Fruit fly (Drosophila melanogaster) whole organism, embryonic: ENCODE measurements around the gene mtTFB2.
A peak's percentile ranks its signal among the peaks of the same experiment; 100 is the strongest.

ENCODE experiments used
- B-H1 ChIP-seq: fragments of 200-800 bp; sonication (Bioruptor generic); IDR thresholded peaks from 3 replicates; pipeline ENCODE4 v1.3.6; 2022; ENCODE audit warnings: missing biosample characterization, missing genetic modification characterization
- CG10654 ChIP-seq: fragments of 200-800 bp; sonication (Bioruptor generic); optimal IDR thresholded peaks from 2 replicates; lab custom pipeline; 2016; ENCODE audit warnings: missing biosample characterization, missing genetic modification characterization
- CG10979 ChIP-seq: fragments of 200-800 bp; sonication (Bioruptor generic); optimal IDR thresholded peaks from 2 replicates; lab custom pipeline; 2018; ENCODE audit warnings: missing biosample characterization, mild to moderate bottlenecking, missing genetic modification characterization, moderate library complexity
- CG11456 ChIP-seq: fragments of 200-800 bp; sonication (Bioruptor generic); IDR thresholded peaks from 3 replicates; pipeline ENCODE4 v1.3.6; 2022; ENCODE audit warnings: missing biosample characterization, missing genetic modification characterization
- CG12236 ChIP-seq: fragments of 200-800 bp; sonication (Bioruptor generic); optimal IDR thresholded peaks from 2 replicates; lab custom pipeline; 2016; ENCODE audit warnings: missing biosample characterization, missing genetic modification characterization
- CG12744 ChIP-seq: fragments of 200-800 bp; sonication (Bioruptor generic); optimal IDR thresholded peaks from 2 replicates; lab custom pipeline; 2016; ENCODE audit warnings: missing biosample characterization, missing genetic modification characterization
- CG14710 ChIP-seq: fragments of 200-800 bp; sonication (Bioruptor generic); optimal IDR thresholded peaks from 3 replicates; lab custom pipeline; 2019; ENCODE audit warnings: missing biosample characterization, mild to moderate bottlenecking, missing genetic modification characterization, moderate library complexity
- CG17612 ChIP-seq: fragments of 200-800 bp; sonication (Bioruptor generic); IDR thresholded peaks from 2 replicates; pipeline ENCODE4 v1.3.6; 2022; ENCODE audit warnings: missing biosample characterization, missing genetic modification characterization
- CG18619 ChIP-seq: fragments of 200-800 bp; sonication (Bioruptor generic); optimal IDR thresholded peaks from 3 replicates; lab custom pipeline; 2017; ENCODE audit warnings: missing biosample characterization, mild to moderate bottlenecking, missing genetic modification characterization
- CG2889 ChIP-seq: fragments of 200-800 bp; sonication (Bioruptor generic); IDR thresholded peaks from 3 replicates; pipeline ENCODE4 v1.3.6; 2022; ENCODE audit warnings: missing biosample characterization, missing genetic modification characterization
- CG30020 ChIP-seq: fragments of 200-800 bp; optimal IDR thresholded peaks from 2 replicates; lab custom pipeline; 2019; ENCODE audit warnings: missing biosample characterization, mild to moderate bottlenecking, missing genetic modification characterization, moderate library complexity
- CG7745 ChIP-seq: fragments of 200-800 bp; sonication (Bioruptor generic); optimal IDR thresholded peaks from 2 replicates; lab custom pipeline; 2018; ENCODE audit warnings: missing biosample characterization, mild to moderate bottlenecking, missing genetic modification characterization, moderate library complexity
- CG9797 ChIP-seq: fragments of 200-800 bp; sonication (Bioruptor generic); optimal IDR thresholded peaks from 3 replicates; lab custom pipeline; 2018; ENCODE audit warnings: missing biosample characterization, mild to moderate bottlenecking, missing genetic modification characterization
- Deaf1 ChIP-seq: fragments of 200-800 bp; optimal IDR thresholded peaks from 3 replicates; lab custom pipeline; 2019; ENCODE audit warnings: missing biosample characterization, mild to moderate bottlenecking, missing genetic modification characterization, moderate library complexity
- Dek ChIP-seq: fragments of 200-800 bp; sonication (Bioruptor generic); optimal IDR thresholded peaks from 3 replicates; lab custom pipeline; 2019; ENCODE audit warnings: missing biosample characterization, mild to moderate bottlenecking, missing genetic modification characterization, moderate library complexity
- Ets97D ChIP-seq: fragments of 200-800 bp; sonication (Bioruptor generic); optimal IDR thresholded peaks from 3 replicates; lab custom pipeline; 2016; ENCODE audit warnings: missing biosample characterization, missing genetic modification characterization
- Gsc ChIP-seq: fragments of 200-800 bp; sonication (Bioruptor generic); IDR thresholded peaks from 2 replicates; pipeline ENCODE4 v1.3.6; 2022; ENCODE audit warnings: missing biosample characterization, missing genetic modification characterization
- HLHmδ ChIP-seq: fragments of 200-800 bp; sonication (Bioruptor generic); optimal IDR thresholded peaks from 2 replicates; lab custom pipeline; 2018; ENCODE audit warnings: missing biosample characterization, mild to moderate bottlenecking, missing genetic modification characterization, moderate library complexity
- MBD-R2 ChIP-seq: fragments of 200-800 bp; sonication (Bioruptor generic); IDR thresholded peaks from 2 replicates; pipeline ENCODE4 v1.3.6; 2022; ENCODE audit warnings: missing biosample characterization, missing genetic modification characterization
- NC2β ChIP-seq: fragments of 200-800 bp; sonication (Bioruptor generic); optimal IDR thresholded peaks from 2 replicates; lab custom pipeline; 2016; ENCODE audit warnings: missing biosample characterization, missing genetic modification characterization
- NK7.1 ChIP-seq: fragments of 200-800 bp; sonication (Bioruptor generic); optimal IDR thresholded peaks from 3 replicates; lab custom pipeline; 2016; ENCODE audit warnings: missing biosample characterization, missing genetic modification characterization
- Oaz ChIP-seq: fragments of 200-800 bp; sonication (Bioruptor generic); IDR thresholded peaks from 2 replicates; pipeline ENCODE4 v1.3.6; 2022; ENCODE audit warnings: missing biosample characterization, missing genetic modification characterization
- Opbp ChIP-seq: fragments of 200-800 bp; sonication (Bioruptor generic); IDR thresholded peaks from 3 replicates; pipeline ENCODE4 v1.3.6; 2022; ENCODE audit warnings: missing biosample characterization, missing genetic modification characterization; ENCODE audit not compliant: partially characterized antibody
- Pdp1 ChIP-seq, 2 experiments: fragments of 200-800 bp; sonication (Bioruptor generic); optimal IDR thresholded peaks; 3 replicates each; lab custom pipeline; 2016; ENCODE audit warnings: missing biosample characterization in 2 of 2, missing genetic modification characterization in 2 of 2, mild to moderate bottlenecking in 1 of 2, moderate library complexity in 1 of 2
- Poxn ChIP-seq: fragments of 200-800 bp; sonication (Bioruptor generic); IDR thresholded peaks from 2 replicates; pipeline ENCODE4 v1.3.6; 2022; ENCODE audit warnings: missing biosample characterization, missing genetic modification characterization
- YL-1 ChIP-seq: fragments of 200-800 bp; sonication (Bioruptor generic); optimal IDR thresholded peaks from 3 replicates; lab custom pipeline; 2017; ENCODE audit warnings: missing biosample characterization, mild to moderate bottlenecking, missing genetic modification characterization
- amos ChIP-seq: fragments of 200-800 bp; sonication (Bioruptor generic); IDR thresholded peaks from 2 replicates; pipeline ENCODE4 v1.3.6; 2022; ENCODE audit warnings: missing biosample characterization, missing genetic modification characterization; ENCODE audit not compliant: partially characterized antibody
- aop ChIP-seq: fragments of 200-800 bp; sonication (Bioruptor generic); IDR thresholded peaks from 2 replicates; pipeline ENCODE4 v1.3.6; 2022; ENCODE audit warnings: missing biosample characterization, missing genetic modification characterization
- cas ChIP-seq: fragments of 200-800 bp; sonication (Bioruptor generic); IDR thresholded peaks from 2 replicates; pipeline ENCODE4 v1.3.6; 2022; ENCODE audit warnings: missing biosample characterization, missing genetic modification characterization
- croc ChIP-seq: fragments of 200-800 bp; sonication (Bioruptor generic); conservative IDR thresholded peaks from 3 replicates; pipeline ENCODE4 v1.3.6; 2022; ENCODE audit warnings: missing biosample characterization, missing genetic modification characterization
- crp ChIP-seq, 2 experiments: fragments of 200-800 bp; sonication (Bioruptor generic); optimal IDR thresholded peaks; 2 replicates in 1 of 2; 3 replicates in 1 of 2; lab custom pipeline; 2017; ENCODE audit warnings: missing biosample characterization in 2 of 2, missing genetic modification characterization in 2 of 2, mild to moderate bottlenecking in 1 of 2, moderate library complexity in 1 of 2
- eve ChIP-seq, 2 experiments: fragments of >200 bp; optimal IDR thresholded peaks; 2 replicates each; lab custom pipeline; 2017; ENCODE audit warnings: missing biosample characterization in 2 of 2, missing genetic modification characterization in 2 of 2
- ewg ChIP-seq: fragments of 200-800 bp; sonication (Bioruptor generic); optimal IDR thresholded peaks from 3 replicates; lab custom pipeline; 2017; ENCODE audit warnings: mild to moderate bottlenecking, missing biosample characterization, missing genetic modification reagents, missing genetic modification characterization
- eyg ChIP-seq: fragments of 200-800 bp; sonication (Bioruptor generic); optimal IDR thresholded peaks from 3 replicates; lab custom pipeline; 2016; ENCODE audit warnings: missing biosample characterization, missing genetic modification characterization
- grn ChIP-seq: fragments of 200-800 bp; sonication (Bioruptor generic); optimal IDR thresholded peaks from 3 replicates; lab custom pipeline; 2017; ENCODE audit warnings: missing biosample characterization, missing genetic modification characterization
- lilli ChIP-seq: fragments of 200-800 bp; sonication (Bioruptor generic); optimal IDR thresholded peaks from 3 replicates; lab custom pipeline; 2016; ENCODE audit warnings: missing biosample characterization, missing genetic modification characterization
- mld ChIP-seq: fragments of 200-800 bp; sonication (Bioruptor generic); IDR thresholded peaks from 3 replicates; pipeline ENCODE4 v1.3.6; 2022; ENCODE audit warnings: missing biosample characterization, missing genetic modification characterization; ENCODE audit not compliant: partially characterized antibody
- odd ChIP-seq: fragments of 200-800 bp; sonication (Bioruptor generic); optimal IDR thresholded peaks from 2 replicates; lab custom pipeline; 2017; ENCODE audit warnings: missing biosample characterization, mild to moderate bottlenecking, missing genetic modification characterization
- onecut ChIP-seq: fragments of 200-800 bp; sonication (Bioruptor generic); IDR thresholded peaks from 2 replicates; pipeline ENCODE4 v1.3.6; 2022; ENCODE audit warnings: missing biosample characterization, missing genetic modification characterization
- p53 ChIP-seq: fragments of 200-800 bp; sonication (Bioruptor generic); optimal IDR thresholded peaks from 2 replicates; lab custom pipeline; 2016; ENCODE audit warnings: missing biosample characterization, missing genetic modification characterization
- ranshi ChIP-seq: fragments of 200-800 bp; sonication (Bioruptor generic); IDR thresholded peaks from 2 replicates; pipeline ENCODE4 v1.3.6; 2022; ENCODE audit warnings: missing biosample characterization, missing genetic modification characterization
- salm ChIP-seq: fragments of 200-800 bp; sonication (Bioruptor generic); optimal IDR thresholded peaks from 2 replicates; lab custom pipeline; 2018; ENCODE audit warnings: missing biosample characterization, mild to moderate bottlenecking, missing genetic modification characterization
- slbo ChIP-seq: fragments of 200-800 bp; sonication (Bioruptor generic); IDR thresholded peaks from 2 replicates; pipeline ENCODE4 v1.3.6; 2022; ENCODE audit warnings: missing biosample characterization, missing genetic modification characterization
- sqz ChIP-seq: fragments of 200-800 bp; sonication (Bioruptor generic); optimal IDR thresholded peaks from 3 replicates; lab custom pipeline; 2018; ENCODE audit warnings: missing biosample characterization, mild to moderate bottlenecking, missing genetic modification characterization
- stc ChIP-seq: fragments of 200-800 bp; sonication (Bioruptor generic); IDR thresholded peaks from 2 replicates; pipeline ENCODE4 v1.3.6; 2022; ENCODE audit warnings: missing biosample characterization, missing genetic modification characterization
- ttk ChIP-seq: fragments of 200-800 bp; sonication (Bioruptor generic); IDR thresholded peaks from 2 replicates; pipeline ENCODE4 v2.1.2; 2022; ENCODE audit warnings: missing biosample characterization, missing genetic modification characterization
- tx ChIP-seq: fragments of 200-800 bp; sonication (Bioruptor generic); optimal IDR thresholded peaks from 2 replicates; lab custom pipeline; 2016; ENCODE audit warnings: missing biosample characterization, missing genetic modification characterization
- unpg ChIP-seq: fragments of 200-800 bp; sonication (Bioruptor generic); optimal IDR thresholded peaks from 3 replicates; lab custom pipeline; 2018; ENCODE audit warnings: missing biosample characterization, mild to moderate bottlenecking, missing genetic modification characterization, moderate library complexity
- vvl ChIP-seq: fragments of 200-800 bp; sonication (Bioruptor generic); IDR thresholded peaks from 2 replicates; pipeline ENCODE4 v1.3.6; 2022; ENCODE audit warnings: missing biosample characterization, missing genetic modification characterization
- z ChIP-seq: fragments of 200-800 bp; sonication (Bioruptor generic); IDR thresholded peaks from 3 replicates; pipeline ENCODE4 v1.3.6; 2022; ENCODE audit warnings: missing biosample characterization, missing genetic modification characterization

Gene mtTFB2

dm6 chr3R:10042664-10043372, 2.6 kb upstream of the mtTFB2 start, which contains the start of the genes Mical and CG3909:
TSS of gene Mical (minus strand) at chr3R:10042895.
TSS of gene CG3909 (plus strand) at chr3R:10043270.
- peak; percentile 97 for TF ChIP-seq vvl (GFP tag; lab: Robert Waterston, UW)
- peak; percentile 91 for TF ChIP-seq CG9797 (GFP tag; lab: Kevin White, UChicago)
- no peak for TF ChIP-seq CG12236 (GFP tag; lab: Kevin White, UChicago)
- peak; percentile 96 for TF ChIP-seq slbo (GFP tag; lab: Robert Waterston, UW)
- TF ChIP-seq CG10654 (GFP tag; lab: Kevin White, UChicago): peak; percentile 75
- peak; percentile 38 for TF ChIP-seq ewg (GFP tag; lab: Kevin White, UChicago)
- TF ChIP-seq unpg: peak; percentile 88
- peak; percentile 37 for TF ChIP-seq Ets97D (GFP tag; lab: Kevin White, UChicago)
- no peak for TF ChIP-seq Gsc (GFP tag; lab: Robert Waterston, UW)
- no peak for TF ChIP-seq grn (GFP tag; lab: Kevin White, UChicago)
- TF ChIP-seq Pdp1 (GFP tag; optimal IDR thresholded peaks at IDR 0.05; lab: Kevin White, UChicago): peak; percentile 60 to 91
- TF ChIP-seq ranshi: peak; percentile 91
- peak; percentile 79 for TF ChIP-seq CG17612 (GFP tag; lab: Robert Waterston, UW)
- TF ChIP-seq CG11456 (GFP tag; lab: Robert Waterston, UW): peak; percentile 91
- TF ChIP-seq YL-1 (GFP tag; lab: Kevin White, UChicago): peak; percentile 53
- TF ChIP-seq eyg (GFP tag; lab: Kevin White, UChicago): peak; percentile 29
- TF ChIP-seq CG7745 (tag; lab: Kevin White, UChicago): no peak
- TF ChIP-seq z (GFP tag; lab: Robert Waterston, UW): no peak
- peak; percentile 76 for TF ChIP-seq Oaz (GFP tag; lab: Robert Waterston, UW)
- peak; percentile 53 for TF ChIP-seq croc (GFP tag; lab: Robert Waterston, UW)
- no peak for TF ChIP-seq p53 (GFP tag; lab: Kevin White, UChicago)
- peak in 1 of 2 experiments; percentile 58 for TF ChIP-seq crp (GFP tag; optimal IDR thresholded peaks at IDR 0.05; lab: Kevin White, UChicago)
- no peak for TF ChIP-seq sqz (GFP tag; lab: Kevin White, UChicago)
- peak; percentile 51 for TF ChIP-seq onecut (GFP tag; lab: Robert Waterston, UW)
- TF ChIP-seq NC2β (GFP tag; lab: Kevin White, UChicago): peak; percentile 12
- peak; percentile 89 for TF ChIP-seq CG14710 (tag; lab: Kevin White, UChicago)
- peak; percentile 66 for TF ChIP-seq lilli (GFP tag; lab: Kevin White, UChicago)
- TF ChIP-seq stc (GFP tag; lab: Robert Waterston, UW): peak; percentile 92
- TF ChIP-seq CG10979 (tag; lab: Kevin White, UChicago): peak; percentile 78
- peak; percentile 84 for TF ChIP-seq Deaf1
- peak; percentile 81 for TF ChIP-seq CG30020
- peak; percentile 28 for TF ChIP-seq odd
- peak; percentile 43; the same call in 1 of the 2 replicates for TF ChIP-seq aop (GFP tag; lab: Robert Waterston, UW)
- no peak for TF ChIP-seq eve (GFP tag; optimal IDR thresholded peaks at IDR 0.05; lab: Kevin White, UChicago)
- peak; percentile 42; the same call in 1 of the 2 replicates for TF ChIP-seq amos (GFP tag; lab: Robert Waterston, UW)
- peak; percentile 61 for TF ChIP-seq salm (tag; lab: Kevin White, UChicago)
- TF ChIP-seq Opbp (GFP tag; lab: Robert Waterston, UW): no peak; the same call in 1 of the 3 replicates
- TF ChIP-seq tx: peak; percentile 43
- TF ChIP-seq MBD-R2 (GFP tag; lab: Robert Waterston, UW): peak; percentile 91
- TF ChIP-seq CG18619 (GFP tag; lab: Kevin White, UChicago): peak; percentile 78
- TF ChIP-seq CG12744 (GFP tag; lab: Kevin White, UChicago): no peak
- peak; percentile 86 for TF ChIP-seq ttk (GFP tag; lab: Robert Waterston, UW)
- TF ChIP-seq cas: peak; percentile 83; the same call in 1 of the 2 replicates
- TF ChIP-seq Poxn (GFP tag; lab: Robert Waterston, UW): no peak
- no peak for TF ChIP-seq mld (GFP tag; lab: Robert Waterston, UW)
- TF ChIP-seq B-H1 (GFP tag; lab: Robert Waterston, UW): peak; percentile 89
- TF ChIP-seq Dek (tag; lab: Kevin White, UChicago): peak; percentile 89
- TF ChIP-seq NK7.1 (GFP tag; lab: Kevin White, UChicago): no peak
- TF ChIP-seq HLHmδ (GFP tag; lab: Kevin White, UChicago): peak; percentile 72
- peak; percentile 90 for TF ChIP-seq CG2889 (GFP tag; lab: Robert Waterston, UW)
